Fruit fly (Drosophila melanogaster) Kc167 (cell line): ENCODE measurements around the gene CG7182.

Experiments used
- Myc ChIP-seq: fragments of >200 bp; optimal IDR thresholded peaks from 2 replicates; lab custom pipeline; 2017; ENCODE audit warnings: missing external identifiers
- Sin3A ChIP-seq: fragments of >200 bp; optimal IDR thresholded peaks from 2 replicates; lab custom pipeline; 2018; ENCODE audit warnings: missing external identifiers
- h ChIP-seq: fragments of >200 bp; optimal IDR thresholded peaks from 3 replicates; lab custom pipeline; 2018; ENCODE audit warnings: missing external identifiers
- insv ChIP-seq: fragments of >200 bp; optimal IDR thresholded peaks from 3 replicates; lab custom pipeline; 2018; ENCODE audit warnings: missing external identifiers
- psq ChIP-seq: fragments of >200 bp; optimal IDR thresholded peaks from 2 replicates; lab custom pipeline; 2017; ENCODE audit warnings: missing external identifiers
- ttk ChIP-seq: sonication (Bioruptor generic); optimal IDR thresholded peaks from 2 replicates; lab custom pipeline; 2017; ENCODE audit warnings: missing external identifiers

CG7182 gene

dm6 chr3L:8318916-8319506, 27.2 kb downstream of the CG7182 start, which contains the start of gene CG43059:
CG43059 (minus strand) TSS chr3L:8318966.
- TF ChIP-seq Sin3A (lab: Kevin White, UChicago) (no peak), psq (lab: Kevin White, UChicago) (no peak), insv (lab: Kevin White, UChicago) (no peak), ttk (lab: Kevin White, UChicago) (no peak)

- no peak for TF ChIP-seq Myc (lab: Kevin White, UChicago)
- TF ChIP-seq ttk (lab: Kevin White, UChicago) = no peak
- TF ChIP-seq Sin3A (lab: Kevin White, UChicago) = no peak
- no peak for TF ChIP-seq insv (lab: Kevin White, UChicago)
- no peak for TF ChIP-seq psq (lab: Kevin White, UChicago)
- no peak for TF ChIP-seq h
Observed at dm6 chr3L:8315141-8315816, 30.9 kb downstream of the CG7182 start, which contains the start of gene Cpsf6. Cpsf6 (minus strand) TSS chr3L:8315502.

dm6 chr3L:8314788-8315140, 31.4 kb downstream of the CG7182 start:
- TF ChIP-seq Myc (lab: Kevin White, UChicago) (no peak), ttk (lab: Kevin White, UChicago) (no peak), Sin3A (lab: Kevin White, UChicago) (no peak), insv (lab: Kevin White, UChicago) (no peak), h (no peak), psq (lab: Kevin White, UChicago) (no peak)

dm6 chr3L:8312290-8312689, 33.9 kb downstream of the CG7182 start:
- TF ChIP-seq psq (lab: Kevin White, UChicago) = no peak
- TF ChIP-seq insv (lab: Kevin White, UChicago) = no peak
- TF ChIP-seq ttk (lab: Kevin White, UChicago) = no peak
- TF ChIP-seq Myc (lab: Kevin White, UChicago) = no peak

dm6 chr3L:8308891-8309352, 37.3 kb downstream of the CG7182 start, which contains the start of gene BI-1:
BI-1 (minus strand) TSS chr3L:8308941.
- TF ChIP-seq insv (lab: Kevin White, UChicago) (no peak), psq (lab: Kevin White, UChicago) (no peak), Sin3A (lab: Kevin White, UChicago) (no peak), h (no peak), ttk (lab: Kevin White, UChicago) (no peak), Myc (lab: Kevin White, UChicago) (no peak)

dm6 chr3L:8306880-8307279, 39.3 kb downstream of the CG7182 start, which contains the start of gene Gr66a:
Gr66a (minus strand) TSS chr3L:8306980.
- TF ChIP-seq psq (lab: Kevin White, UChicago) (no peak), h (no peak), Sin3A (lab: Kevin White, UChicago) (no peak), insv (lab: Kevin White, UChicago) (no peak), ttk (lab: Kevin White, UChicago) (no peak), Myc (lab: Kevin White, UChicago) (no peak)

dm6 chr3L:8303912-8304311, 42.3 kb downstream of the CG7182 start, which contains the start of the genes CG7194 and Sbp2:
CG7194 (minus strand) TSS chr3L:8304059.
Sbp2 (plus strand) TSS chr3L:8304157.
- TF ChIP-seq insv (lab: Kevin White, UChicago) (no peak), h (no peak), Myc (lab: Kevin White, UChicago) (no peak), Sin3A (lab: Kevin White, UChicago) (no peak)

- TF ChIP-seq psq (lab: Kevin White, UChicago) (no peak), Sin3A (lab: Kevin White, UChicago) (no peak), insv (lab: Kevin White, UChicago) (no peak)
Observed at dm6 chr3L:8299224-8300130, 46.7 kb downstream of the CG7182 start, which contains the start of the genes Arl5 and CG13671. Arl5 (minus strand) TSS chr3L:8299839. CG13671 (plus strand) TSS chr3L:8300064.

dm6 chr3L:8297488-8297887, 48.7 kb downstream of the CG7182 start:
- TF ChIP-seq psq (lab: Kevin White, UChicago) (no peak), Myc (lab: Kevin White, UChicago) (no peak), insv (lab: Kevin White, UChicago) (no peak), h (no peak), Sin3A (lab: Kevin White, UChicago) (no peak), ttk (lab: Kevin White, UChicago) (no peak)

dm6 chr3L:8296941-8297340, 49.2 kb downstream of the CG7182 start, which contains the start of gene Rab19:
Rab19 (plus strand) TSS chr3L:8297018.
- no peak for TF ChIP-seq ttk (lab: Kevin White, UChicago)
- TF ChIP-seq h = no peak
- TF ChIP-seq insv (lab: Kevin White, UChicago) = no peak
- TF ChIP-seq psq (lab: Kevin White, UChicago) = no peak
- no peak for TF ChIP-seq Sin3A (lab: Kevin White, UChicago)
- TF ChIP-seq Myc (lab: Kevin White, UChicago) = no peak

dm6 chr3L:8295227-8295626, 51.0 kb downstream of the CG7182 start, which contains the start of gene CG7201:
CG7201 (minus strand) TSS chr3L:8295327.
- no peak for TF ChIP-seq Myc (lab: Kevin White, UChicago)
